Worm (Caenorhabditis elegans): Measurements from ENCODE around the gene srx-90.

- TF ChIP-seq nhr-77 (tag; optimal IDR thresholded peaks at IDR 0.05): no peak
- no peak for TF ChIP-seq mdl-1 (tag; optimal IDR thresholded peaks at IDR 0.05)
- TF ChIP-seq nhr-237 (tag; optimal IDR thresholded peaks at IDR 0.05): no peak
These were observed 35.7 kb upstream of the srx-90 start, which contains the start of gene F38B7.10 for ce11 chrV:11545227-11545626.

All from whole organism, L3 larva.